Fruit fly (Drosophila melanogaster): ENCODE results near the gene CG7920.

Gene CG7920

DNA sequence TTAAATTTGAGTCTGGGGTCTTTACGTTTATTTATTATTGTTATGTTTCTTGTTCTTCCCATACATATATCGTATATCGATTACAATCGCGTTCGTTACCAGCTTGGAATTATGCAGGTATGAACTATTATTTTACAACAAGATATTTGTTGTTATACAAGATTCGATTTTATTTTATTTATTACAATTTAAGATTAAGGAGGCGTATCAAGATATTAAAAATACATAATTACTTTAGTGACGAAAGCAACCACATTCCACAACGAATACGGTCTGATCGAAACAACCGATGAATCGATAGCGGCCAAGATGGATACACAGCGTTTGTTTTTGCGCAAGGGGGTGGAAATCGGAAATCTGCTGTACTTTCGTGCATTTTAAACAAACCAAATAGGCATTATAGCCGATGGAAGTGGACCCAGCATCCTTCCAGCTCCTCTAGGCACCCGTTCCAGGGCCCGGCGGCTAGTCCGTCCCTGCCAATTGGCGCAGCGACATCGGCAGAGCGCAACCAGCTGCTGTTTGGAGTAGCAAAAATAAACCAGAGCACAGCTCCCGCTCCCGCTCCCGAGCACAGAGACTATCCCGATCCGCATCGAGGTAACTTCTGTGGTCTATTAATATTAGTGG lies 17.4 kb downstream of the CG7920 start, which contains the start of the genes CG15525 and CG11504 (continued):
- TF ChIP-seq lab (GFP tag; optimal IDR thresholded peaks at IDR 0.05) (no peak), Max (GFP tag; optimal IDR thresholded peaks at IDR 0.05) (peak; percentile 49), CG8765 (GFP tag; IDR thresholded peaks at IDR 0.05) (no peak), CG1529 (GFP tag; optimal IDR thresholded peaks at IDR 0.05) (no peak), zen (tag; optimal IDR thresholded peaks at IDR 0.05) (peak; percentile 32), Elba2 (GFP tag; optimal IDR thresholded peaks at IDR 0.05) (peak; percentile 6), br (optimal IDR thresholded peaks at IDR 0.05) (no peak), CG9817 (tag; optimal IDR thresholded peaks at IDR 0.05) (peak; percentile 22), hth (optimal IDR thresholded peaks at IDR 0.05) (no peak), tap (tag; optimal IDR thresholded peaks at IDR 0.05) (no peak), jumu (GFP tag; optimal IDR thresholded peaks at IDR 0.05) (peak; percentile 18), Awh (GFP tag; IDR thresholded peaks at IDR 0.05) (no peak), dimm (GFP tag; IDR thresholded peaks at IDR 0.05) (no peak), HmgD (GFP tag; optimal IDR thresholded peaks at IDR 0.05) (peak; percentile 10), H15 (GFP tag; IDR thresholded peaks at IDR 0.05) (no peak), grau (tag; optimal IDR thresholded peaks at IDR 0.05) (peak; percentile 50), mld (GFP tag; IDR thresholded peaks at IDR 0.05; ENCODE audit: partially characterized antibody) (0 out of 3 replicates have a peak, but pooled peaks have one; percentile 71), sd (tag; optimal IDR thresholded peaks at IDR 0.05) (no peak), nerfin-1 (tag; optimal IDR thresholded peaks at IDR 0.05) (peak; percentile 46), Ravus (GFP tag; IDR thresholded peaks at IDR 0.05) (peak; percentile 2; the same call in 1 of the 2 replicates), CG17802 (tag; optimal IDR thresholded peaks at IDR 0.05) (no peak), psq (GFP tag; optimal IDR thresholded peaks at IDR 0.05) (no peak), CG11504 (tag; optimal IDR thresholded peaks at IDR 0.05) (no peak), Eip74EF (GFP tag; optimal IDR thresholded peaks at IDR 0.05) (no peak), stc (GFP tag; IDR thresholded peaks at IDR 0.05) (no peak; the same call in 1 of the 2 replicates), toy (GFP tag; IDR thresholded peaks at IDR 0.05) (no peak), CG1603 (tag; optimal IDR thresholded peaks at IDR 0.05) (peak; percentile 64), CG8359 (GFP tag; optimal IDR thresholded peaks at IDR 0.05; ENCODE audit: borderline replicate concordance) (no peak), Hsf (GFP tag; optimal IDR thresholded peaks at IDR 0.05) (peak; percentile 61), Poxn (GFP tag; IDR thresholded peaks at IDR 0.05) (no peak), lmd (GFP tag; IDR thresholded peaks at IDR 0.05) (0 out of 2 replicates have a peak, but pooled peaks have one; percentile 33), CG9932 (GFP tag; IDR thresholded peaks at IDR 0.05) (peak; percentile 84), schlank (tag; optimal IDR thresholded peaks at IDR 0.05) (no peak), trem (tag; optimal IDR thresholded peaks at IDR 0.05) (peak; percentile 85), CG4328 (GFP tag; optimal IDR thresholded peaks at IDR 0.05) (no peak), vvl (GFP tag; IDR thresholded peaks at IDR 0.05) (peak; percentile 62; the same call in 1 of the 2 replicates), Vsx1 (GFP tag; optimal IDR thresholded peaks at IDR 0.05) (no peak), cas (GFP tag; IDR thresholded peaks at IDR 0.05) (peak; percentile 8; the same call in 1 of the 2 replicates), CG6272 (GFP tag; IDR thresholded peaks at IDR 0.05) (peak; percentile 66), exex (tag; optimal IDR thresholded peaks at IDR 0.05) (no peak), CG3726 (GFP tag; IDR thresholded peaks at IDR 0.05) (no peak), CG31441 (GFP tag; IDR thresholded peaks at IDR 0.05) (no peak), Chrac-16 (GFP tag; optimal IDR thresholded peaks at IDR 0.05) (peak; percentile 54), Hmx (GFP tag; optimal IDR thresholded peaks at IDR 0.05) (no peak), HmgZ (tag; optimal IDR thresholded peaks at IDR 0.05) (peak; percentile 63), Xrp1 (GFP tag; IDR thresholded peaks at IDR 0.05) (peak; percentile 65), caup (GFP tag; optimal IDR thresholded peaks at IDR 0.05; ENCODE audit: severe bottlenecking) (no peak), Ada2b (GFP tag; IDR thresholded peaks at IDR 0.05) (peak; percentile 36; the same call in 1 of the 2 replicates), CG14014 (GFP tag; IDR thresholded peaks at IDR 0.05) (peak; percentile 54), sima (GFP tag; optimal IDR thresholded peaks at IDR 0.05) (no peak), CG9609 (GFP tag; optimal IDR thresholded peaks at IDR 0.05) (peak; percentile 36)
